Worm (Caenorhabditis elegans) whole organism, L3 larva: ENCODE data around the gene hot-9.
A peak's percentile ranks its signal among the peaks of the same experiment; 100 is the strongest.

Experiments
- ZK546.5 ChIP-seq: sonication (generic microtip); optimal IDR thresholded peaks from 2 replicates; lab custom pipeline; 2017; ENCODE audit warnings: missing biosample characterization, missing genetic modification characterization
- aly-2 ChIP-seq: fragments of 150-350 bp; optimal IDR thresholded peaks from 2 replicates; lab custom pipeline; 2014; ENCODE audit warnings: missing biosample characterization, missing genetic modification characterization
- ama-1 ChIP-seq: fragments of 150-350 bp; optimal IDR thresholded peaks from 2 replicates; lab custom pipeline; 2018
- ceh-28 ChIP-seq: fragments of 150-350 bp; optimal IDR thresholded peaks from 2 replicates; lab custom pipeline; 2014; ENCODE audit warnings: missing biosample characterization, missing genetic modification reagents, missing genetic modification characterization
- ceh-9 ChIP-seq: sonication (generic microtip); optimal IDR thresholded peaks from 2 replicates; lab custom pipeline; 2018; ENCODE audit warnings: missing biosample characterization, missing genetic modification characterization
- daf-12 ChIP-seq: fragments of 150-350 bp; optimal IDR thresholded peaks from 2 replicates; lab custom pipeline; 2014; ENCODE audit warnings: missing biosample characterization, missing genetic modification reagents, missing genetic modification characterization
- egl-5 ChIP-seq: fragments of 150-350 bp; optimal IDR thresholded peaks from 2 replicates; lab custom pipeline; 2017; ENCODE audit warnings: missing biosample characterization, missing genetic modification reagents, missing genetic modification characterization, inconsistent platforms
- elt-2 ChIP-seq: sonication (generic microtip); optimal IDR thresholded peaks from 2 replicates; lab custom pipeline; 2016; ENCODE audit warnings: missing genetic modification reagents, mild to moderate bottlenecking, missing genetic modification characterization, missing compliant biosample characterization
- elt-3 ChIP-seq, 3 experiments: fragments of 150-350 bp in 1 of 3; sonication (generic microtip) in 2 of 3; optimal IDR thresholded peaks; 2 replicates in 2 of 3; 4 replicates in 1 of 3; lab custom pipeline; 2014 to 2017; ENCODE audit warnings: missing biosample characterization in 3 of 3, missing genetic modification characterization in 3 of 3
- fkh-10 ChIP-seq: sonication (generic microtip); optimal IDR thresholded peaks from 2 replicates; lab custom pipeline; 2017; ENCODE audit warnings: missing biosample characterization, missing genetic modification reagents, missing genetic modification characterization
- fkh-2 ChIP-seq: fragments of 150-350 bp; optimal IDR thresholded peaks from 2 replicates; lab custom pipeline; 2014; ENCODE audit warnings: missing biosample characterization, missing genetic modification reagents, missing genetic modification characterization
- fos-1 ChIP-seq: fragments of 150-350 bp; optimal IDR thresholded peaks from 2 replicates; lab custom pipeline; 2014; ENCODE audit warnings: missing biosample characterization, missing genetic modification characterization
- hmg-11 ChIP-seq: sonication (generic microtip); optimal IDR thresholded peaks from 2 replicates; lab custom pipeline; 2016; ENCODE audit warnings: missing genetic modification characterization, missing compliant biosample characterization
- jun-1 ChIP-seq: fragments of 150-350 bp; optimal IDR thresholded peaks from 2 replicates; lab custom pipeline; 2014; ENCODE audit warnings: missing biosample characterization, missing genetic modification reagents, missing genetic modification characterization
- lin-39 ChIP-seq: fragments of 150-350 bp; optimal IDR thresholded peaks from 2 replicates; lab custom pipeline; 2018; ENCODE audit warnings: missing biosample characterization, missing genetic modification reagents, missing genetic modification characterization
- lsy-12 ChIP-seq: sonication (generic microtip); optimal IDR thresholded peaks from 2 replicates; lab custom pipeline; 2016; ENCODE audit warnings: mild to moderate bottlenecking, missing genetic modification characterization, missing compliant biosample characterization
- mdl-1 ChIP-seq: fragments of 150-350 bp; optimal IDR thresholded peaks from 2 replicates; lab custom pipeline; 2014; ENCODE audit warnings: missing biosample characterization, missing genetic modification characterization
- nfya-1 ChIP-seq: sonication (generic microtip); optimal IDR thresholded peaks from 2 replicates; lab custom pipeline; 2017; ENCODE audit warnings: missing genetic modification characterization, mild to moderate bottlenecking, missing compliant biosample characterization, antibody characterized with exemption, moderate library complexity; ENCODE audit not compliant: insufficient read depth
- nhr-11 ChIP-seq: fragments of 150-350 bp; optimal IDR thresholded peaks from 2 replicates; lab custom pipeline; 2014; ENCODE audit warnings: missing biosample characterization, missing genetic modification characterization
- nhr-12 ChIP-seq: fragments of 150-350 bp; optimal IDR thresholded peaks from 2 replicates; lab custom pipeline; 2014; ENCODE audit warnings: missing biosample characterization, missing genetic modification characterization
- nhr-237 ChIP-seq: fragments of 150-350 bp; optimal IDR thresholded peaks from 2 replicates; lab custom pipeline; 2014; ENCODE audit warnings: missing biosample characterization, missing genetic modification characterization
- nhr-25 ChIP-seq: sonication (generic microtip); optimal IDR thresholded peaks from 2 replicates; lab custom pipeline; 2017; ENCODE audit warnings: missing biosample characterization, missing genetic modification characterization
- nhr-28 ChIP-seq: fragments of 150-350 bp; optimal IDR thresholded peaks from 2 replicates; lab custom pipeline; 2014; ENCODE audit warnings: missing biosample characterization, missing genetic modification characterization
- nhr-43 ChIP-seq: sonication (generic microtip); optimal IDR thresholded peaks from 2 replicates; lab custom pipeline; 2016; ENCODE audit warnings: mild to moderate bottlenecking, missing genetic modification characterization, missing compliant biosample characterization; ENCODE audit not compliant: poor library complexity, severe bottlenecking
- nhr-76 ChIP-seq: fragments of 150-350 bp; sonication (generic microtip); optimal IDR thresholded peaks from 5 replicates; lab custom pipeline; 2014; ENCODE audit warnings: missing biosample characterization, missing genetic modification characterization
- nhr-77 ChIP-seq: fragments of 150-350 bp; optimal IDR thresholded peaks from 2 replicates; lab custom pipeline; 2014; ENCODE audit warnings: missing biosample characterization, missing genetic modification characterization
- pha-4 ChIP-seq: fragments of 150-350 bp; optimal IDR thresholded peaks from 2 replicates; lab custom pipeline; 2014; ENCODE audit warnings: missing biosample characterization, missing genetic modification reagents, missing genetic modification characterization
- pqm-1 ChIP-seq: fragments of 150-350 bp; optimal IDR thresholded peaks from 2 replicates; lab custom pipeline; 2017; ENCODE audit warnings: missing biosample characterization, missing genetic modification characterization, inconsistent platforms
- skn-1 ChIP-seq: fragments of 150-350 bp; optimal IDR thresholded peaks from 2 replicates; lab custom pipeline; 2014; ENCODE audit warnings: missing biosample characterization, missing genetic modification characterization
- unc-39 ChIP-seq: sonication (generic microtip); optimal IDR thresholded peaks from 4 replicates; lab custom pipeline; 2017; ENCODE audit warnings: missing biosample characterization, missing genetic modification characterization
- unc-62 ChIP-seq: fragments of 150-350 bp; sonication (generic microtip); optimal IDR thresholded peaks from 4 replicates; lab custom pipeline; 2014; ENCODE audit warnings: missing biosample characterization, missing genetic modification reagents, missing genetic modification characterization
- zag-1 ChIP-seq: fragments of 150-350 bp; optimal IDR thresholded peaks from 2 replicates; lab custom pipeline; 2014; ENCODE audit warnings: missing biosample characterization, missing genetic modification characterization
- ztf-4 ChIP-seq: fragments of 150-350 bp; optimal IDR thresholded peaks from 2 replicates; lab custom pipeline; 2014; ENCODE audit warnings: missing biosample characterization, missing genetic modification characterization

Gene hot-9

DNA sequence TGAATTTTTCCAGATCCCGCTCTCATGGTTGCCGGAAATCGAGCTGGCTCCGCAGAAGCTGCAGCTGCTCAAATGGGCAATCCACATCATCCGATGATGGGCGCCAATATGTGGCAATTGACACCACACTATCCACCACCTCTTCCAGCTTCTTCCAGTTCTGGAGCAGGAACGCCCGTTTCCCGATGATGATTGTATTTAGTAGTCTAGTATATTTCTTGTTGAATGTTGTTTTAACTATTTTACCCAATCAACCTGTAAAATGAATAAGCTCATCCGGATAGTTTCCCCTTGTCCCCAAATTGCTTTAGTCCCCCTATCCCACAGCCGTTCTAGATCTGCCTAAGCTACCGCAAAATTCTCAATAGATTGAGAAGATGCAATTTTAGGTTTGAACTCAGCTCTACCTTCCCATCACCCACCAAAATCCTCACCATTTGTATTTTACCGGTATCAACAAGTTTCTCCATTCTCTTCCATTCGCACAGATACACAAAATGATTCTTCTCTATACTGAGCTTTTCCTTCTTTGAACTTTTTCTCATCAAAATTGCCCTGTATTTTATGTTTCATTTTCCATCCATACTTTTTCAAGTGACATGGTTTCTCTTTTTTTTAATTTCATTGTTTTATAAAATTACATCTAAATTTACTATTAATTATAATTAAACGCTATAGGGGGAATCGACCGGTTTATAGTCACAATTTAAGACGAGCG is 41.1 kb upstream of the hot-9 start:
- TF ChIP-seq elt-2 (tag; lab: Kevin White, UChicago) (peak; percentile 1), nhr-28 (no peak)

DNA sequence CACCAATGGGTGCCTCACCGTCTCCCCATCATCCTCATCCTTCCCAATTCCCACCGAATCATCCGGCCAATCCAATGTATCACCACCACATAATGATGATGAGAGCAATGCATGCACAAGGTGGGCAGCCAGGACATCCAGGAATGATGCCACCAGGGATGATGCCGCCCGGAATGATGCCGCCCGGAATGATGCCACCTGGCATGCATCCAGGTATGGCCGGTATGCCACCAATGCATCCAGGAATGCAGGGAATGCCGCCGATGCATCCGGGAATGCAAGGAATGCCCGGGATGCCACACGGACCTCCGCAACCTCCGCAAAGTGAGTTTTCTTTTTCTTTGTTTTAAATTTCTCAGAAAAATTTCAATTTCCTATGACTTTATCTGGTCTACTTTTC is 40.5 kb upstream of the hot-9 start:
- TF ChIP-seq ZK546.5 (tag; lab: Kevin White, UChicago) = no peak

DNA sequence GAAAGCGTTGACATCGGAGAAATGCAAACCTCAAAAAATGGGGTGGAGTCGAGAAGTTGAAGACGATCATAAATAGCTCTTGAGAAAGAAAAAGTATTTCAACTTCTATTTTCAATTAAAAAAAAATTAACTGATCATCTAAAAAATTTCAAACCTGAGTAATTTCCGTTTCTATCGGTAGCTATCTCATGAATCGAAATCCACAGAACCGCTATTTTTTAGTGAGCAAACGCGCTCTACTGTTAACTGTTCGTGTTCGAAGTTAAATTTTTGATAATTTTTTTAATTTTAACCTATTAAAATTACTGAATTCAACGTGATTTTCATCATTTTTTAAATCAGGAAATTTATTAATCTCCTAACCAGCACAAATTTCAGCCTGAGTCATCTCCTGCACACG is 38.5 kb upstream of the hot-9 start:
- TF ChIP-seq lsy-12 (tag; lab: Kevin White, UChicago) (no peak), nhr-12 (tag; lab: Kevin White, UChicago) (no peak), mdl-1 (tag; lab: Kevin White, UChicago) (no peak), skn-1 (no peak), unc-62 (no peak)

DNA sequence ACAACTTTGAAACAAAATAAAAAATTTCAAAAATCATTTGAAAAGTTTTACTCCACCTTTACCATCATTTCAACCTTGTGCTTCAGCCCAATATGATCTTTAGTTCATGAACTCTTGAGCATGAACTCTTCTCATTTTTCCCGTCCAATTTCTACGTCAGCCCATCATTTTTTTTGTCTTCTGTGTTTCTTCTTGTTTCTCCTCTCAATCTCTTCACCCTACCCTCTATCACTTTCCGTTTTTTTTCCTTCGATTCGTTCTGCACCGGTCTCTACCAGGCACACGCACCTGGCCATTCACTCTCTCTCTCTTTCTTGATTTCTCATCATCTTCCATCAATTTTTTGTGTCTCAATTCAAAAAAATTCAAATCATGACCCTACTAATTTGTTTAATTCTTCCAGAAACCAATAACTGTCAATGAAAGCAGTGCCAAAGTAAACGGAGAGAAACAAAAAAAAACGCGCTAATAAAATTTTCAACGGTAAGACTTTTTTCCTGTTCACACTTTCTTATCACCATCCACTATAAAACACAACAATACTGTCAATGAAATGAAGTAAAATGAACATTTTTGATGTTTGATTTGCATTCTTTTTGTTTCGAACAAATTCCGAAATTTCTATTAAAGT is 37.7 kb upstream of the hot-9 start, which contains the start of gene pygo-1:
pygo-1 (plus strand) TSS at position 404 of the 631 bp plus-strand sequence.
- TF ChIP-seq nhr-77 (tag; lab: Kevin White, UChicago) = no peak
- peak; percentile 26 for TF ChIP-seq nfya-1
- peak; percentile 66 for TF ChIP-seq elt-2 (tag; lab: Kevin White, UChicago)
- peak; percentile 42 for TF ChIP-seq ama-1 (lab: Kevin White, UChicago)
- TF ChIP-seq ceh-9 (tag; lab: Kevin White, UChicago) = no peak
- TF ChIP-seq pha-4 = peak; percentile 2
- TF ChIP-seq nhr-43 (tag; lab: Kevin White, UChicago) = no peak
- TF ChIP-seq, all 47 proteins: peak for 4

DNA sequence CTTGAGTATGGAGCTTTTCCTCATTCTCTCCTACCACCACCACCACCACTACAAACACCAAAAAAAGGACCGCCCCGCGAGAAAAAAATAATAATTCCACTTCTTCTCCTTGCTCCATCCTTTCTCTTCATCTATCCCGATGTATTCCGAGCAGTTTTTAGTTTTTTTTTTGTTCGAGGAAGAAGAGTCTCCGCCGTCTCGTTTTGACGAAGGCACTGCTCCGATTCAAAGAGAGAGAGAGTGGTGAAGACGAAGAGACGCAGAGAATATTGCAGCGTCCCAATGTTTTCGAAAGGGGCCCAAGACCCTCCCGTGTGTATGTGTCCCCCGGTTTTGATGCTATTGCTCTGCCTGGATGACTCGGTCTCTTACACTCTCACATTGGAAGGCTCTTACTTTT is 35.8 kb upstream of the hot-9 start:
- TF ChIP-seq nfya-1 (peak; percentile 48), egl-5 (tag; lab: Kevin White, UChicago) (peak; percentile 1), unc-39 (tag; lab: Kevin White, UChicago) (no peak), fkh-10 (GFP tag; lab: Kevin White, UChicago) (peak; percentile 46), zag-1 (tag; lab: Kevin White, UChicago) (no peak), unc-62 (no peak)

DNA sequence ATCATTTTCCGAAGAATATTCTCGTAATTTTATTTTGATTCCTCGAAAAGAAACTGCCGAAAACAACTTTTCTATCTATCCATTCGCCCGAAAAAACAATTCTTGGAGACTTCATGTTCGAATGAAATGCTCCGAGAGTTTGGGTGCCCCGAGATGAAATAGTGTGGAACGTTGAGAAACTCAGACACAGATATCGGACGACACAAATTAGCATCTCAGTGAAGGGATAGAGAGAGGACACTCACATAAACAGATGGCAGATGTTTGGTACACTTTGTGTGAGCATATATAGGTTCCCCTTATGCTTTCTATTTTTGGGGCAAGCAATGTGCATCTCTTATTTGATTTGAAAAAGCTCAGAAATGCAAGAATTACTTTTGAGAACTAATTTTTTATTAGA is 33.6 kb upstream of the hot-9 start:
- peak; percentile 42 for TF ChIP-seq egl-5 (tag; lab: Kevin White, UChicago)
- no peak for TF ChIP-seq ceh-28
- TF ChIP-seq nfya-1 = peak; percentile 19
- no peak for TF ChIP-seq nhr-237 (tag; lab: Kevin White, UChicago)
- TF ChIP-seq lin-39 = peak; percentile 52
- TF ChIP-seq nhr-28 = no peak
- TF ChIP-seq fkh-2 (tag; lab: Kevin White, UChicago) = no peak
- TF ChIP-seq unc-62 = no peak
- TF ChIP-seq zag-1 (tag; lab: Kevin White, UChicago) = no peak
- no peak for TF ChIP-seq nhr-76 (tag; lab: Kevin White, UChicago)
- peak; percentile 1 for TF ChIP-seq hmg-11 (tag; lab: Kevin White, UChicago)
- no peak for TF ChIP-seq aly-2
- no peak for TF ChIP-seq nhr-11 (tag; lab: Kevin White, UChicago)
- no peak for TF ChIP-seq ZK546.5 (tag; lab: Kevin White, UChicago)
- no peak for TF ChIP-seq pqm-1 (tag; lab: Kevin White, UChicago)
- TF ChIP-seq elt-3 (tag; optimal IDR thresholded peaks at IDR 0.05; lab: Kevin White, UChicago) = no peak

DNA sequence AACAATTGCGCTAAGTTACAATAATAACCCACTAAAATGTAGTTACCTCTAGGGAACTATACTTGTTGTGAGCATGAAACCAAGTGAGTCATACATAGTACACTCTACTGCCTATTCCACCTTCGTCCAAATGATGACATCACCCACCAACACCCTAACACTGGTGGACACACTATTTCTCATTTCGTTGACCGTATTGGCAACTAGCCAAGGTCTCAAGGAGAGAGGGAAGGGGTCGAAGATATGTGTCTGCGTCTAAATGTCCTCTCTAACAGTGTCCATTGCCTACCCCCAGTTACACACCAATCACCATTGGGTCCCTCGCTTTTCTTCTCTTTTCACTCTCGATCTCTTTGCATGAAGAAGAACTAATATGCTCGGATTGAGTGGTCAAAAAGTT is 32.6 kb upstream of the hot-9 start:
- no peak for TF ChIP-seq ceh-9 (tag; lab: Kevin White, UChicago)
- TF ChIP-seq hmg-11 (tag; lab: Kevin White, UChicago) = peak; percentile 15
- TF ChIP-seq ama-1 (lab: Kevin White, UChicago) = no peak
- TF ChIP-seq ztf-4 = no peak
- no peak for TF ChIP-seq nhr-77 (tag; lab: Kevin White, UChicago)
- TF ChIP-seq jun-1 (tag; lab: Kevin White, UChicago) = no peak
- no peak for TF ChIP-seq daf-12 (tag; lab: Kevin White, UChicago)
- TF ChIP-seq nfya-1 = peak; percentile 54
- TF ChIP-seq fos-1 (tag; lab: Kevin White, UChicago) = no peak
- no peak for TF ChIP-seq nhr-237 (tag; lab: Kevin White, UChicago)
- peak; percentile 34 for TF ChIP-seq nhr-25 (tag; lab: Kevin White, UChicago)
- TF ChIP-seq lsy-12 (tag; lab: Kevin White, UChicago) = no peak
- TF ChIP-seq pha-4 = peak; percentile 38
- TF ChIP-seq, all 47 proteins: peak for 4
